Worm (Caenorhabditis elegans): ENCODE results near the gene srt-27.

Gene srt-27

DNA sequence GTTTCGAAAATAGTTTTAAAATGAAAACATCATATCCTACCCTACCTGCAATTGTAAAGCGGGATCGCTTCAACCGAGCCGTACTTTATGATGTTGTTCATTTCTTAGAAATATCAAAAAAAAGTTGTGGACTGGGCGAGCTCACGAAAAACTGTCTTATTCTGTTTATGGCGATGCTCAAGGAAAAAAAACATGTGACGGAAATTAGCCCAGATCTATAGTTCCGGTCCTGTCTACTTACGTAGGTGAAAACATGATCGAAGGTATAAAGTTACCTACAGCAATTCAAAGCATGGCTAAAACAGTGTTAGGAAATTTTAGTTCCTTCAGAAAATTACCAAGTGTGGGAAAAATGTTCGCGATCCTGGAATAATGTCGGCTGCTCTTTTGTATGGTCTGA lies at the start of gene srt-27:
TSS of gene srt-27 (minus strand) at position 101 of the 400 bp plus-strand sequence.
- no peak for TF ChIP-seq ahr-1 (tag; optimal IDR thresholded peaks at IDR 0.05)
- no peak for TF ChIP-seq pha-2 (tag; optimal IDR thresholded peaks at IDR 0.05)
- TF ChIP-seq fax-1 (tag; optimal IDR thresholded peaks at IDR 0.05), result no peak
- TF ChIP-seq K02D7.2 (tag; optimal IDR thresholded peaks at IDR 0.05), result no peak
- TF ChIP-seq unc-55 (GFP tag; optimal IDR thresholded peaks at IDR 0.05), result no peak
- TF ChIP-seq unc-3 (GFP tag; conservative IDR thresholded peaks at IDR 0.05), result no peak
- no peak for TF ChIP-seq unc-3 (tag; optimal IDR thresholded peaks at IDR 0.05)
- no peak for TF ChIP-seq C38D4.7 (GFP tag; optimal IDR thresholded peaks at IDR 0.05)
- TF ChIP-seq pha-4 (tag; optimal IDR thresholded peaks at IDR 0.05), result no peak
- no peak for TF ChIP-seq zip-5 (tag; optimal IDR thresholded peaks at IDR 0.05)
- no peak for TF ChIP-seq F13H6.1 (tag; optimal IDR thresholded peaks at IDR 0.05)
- TF ChIP-seq che-1 (tag; optimal IDR thresholded peaks at IDR 0.05), result no peak
- TF ChIP-seq madf-2 (tag; optimal IDR thresholded peaks at IDR 0.05), result no peak
- no peak for TF ChIP-seq hlh-30 (tag; optimal IDR thresholded peaks at IDR 0.05; ENCODE audit: insufficient read depth)
- TF ChIP-seq ceh-48 (tag; optimal IDR thresholded peaks at IDR 0.05), result no peak
- no peak for TF ChIP-seq ceh-34 (tag; optimal IDR thresholded peaks at IDR 0.05)
- no peak for TF ChIP-seq ceh-2 (tag; optimal IDR thresholded peaks at IDR 0.05)
- no peak for TF ChIP-seq T23F11.4 (GFP tag; optimal IDR thresholded peaks at IDR 0.05)

- TF ChIP-seq tbx-2 (tag; optimal IDR thresholded peaks at IDR 0.05) (no peak), pqm-1 (tag; optimal IDR thresholded peaks at IDR 0.05) (no peak)
Observed at ce11 chrV:2769754-2770153, 49.1 kb upstream of the srt-27 start, which contains the start of gene dhs-15. Gene dhs-15 (minus strand): TSS chrV:2769854.

ce11 chrV:2767465-2767864 lies 46.8 kb upstream of the srt-27 start, which contains the start of gene R05D8.9:
Gene R05D8.9 (minus strand): TSS chrV:2767565.
- TF ChIP-seq ceh-6 (GFP tag; optimal IDR thresholded peaks at IDR 0.05) (no peak), ztf-16 (tag; optimal IDR thresholded peaks at IDR 0.05) (no peak), hlh-8 (tag; optimal IDR thresholded peaks at IDR 0.05) (no peak), lim-6 (tag; optimal IDR thresholded peaks at IDR 0.05) (no peak), rnt-1 (tag; optimal IDR thresholded peaks at IDR 0.05) (no peak), ttx-3 (tag; optimal IDR thresholded peaks at IDR 0.05) (no peak), tbx-7 (tag; optimal IDR thresholded peaks at IDR 0.05) (no peak), fax-1 (tag; optimal IDR thresholded peaks at IDR 0.05) (no peak), hlh-30 (tag; optimal IDR thresholded peaks at IDR 0.05; ENCODE audit: insufficient read depth) (no peak), dmd-4 (tag; optimal IDR thresholded peaks at IDR 0.05; ENCODE audit: borderline replicate concordance) (no peak), unc-86 (tag; optimal IDR thresholded peaks at IDR 0.05) (no peak), K02D7.2 (tag; optimal IDR thresholded peaks at IDR 0.05) (no peak), sdc-2 (tag; optimal IDR thresholded peaks at IDR 0.05) (no peak), ceh-34 (tag; optimal IDR thresholded peaks at IDR 0.05) (no peak), pax-1 (tag; optimal IDR thresholded peaks at IDR 0.05) (no peak), pag-3 (tag; optimal IDR thresholded peaks at IDR 0.05; ENCODE audit: borderline replicate concordance) (no peak), pha-2 (tag; optimal IDR thresholded peaks at IDR 0.05) (no peak), madf-2 (tag; optimal IDR thresholded peaks at IDR 0.05) (no peak)

- TF ChIP-seq madf-2 (tag; optimal IDR thresholded peaks at IDR 0.05), result no peak
- no peak for TF ChIP-seq ama-1 (optimal IDR thresholded peaks at IDR 0.05)
- no peak for TF ChIP-seq ceh-2 (tag; optimal IDR thresholded peaks at IDR 0.05)
- TF ChIP-seq hlh-15 (tag; optimal IDR thresholded peaks at IDR 0.05), result no peak
- no peak for TF ChIP-seq ceh-48 (tag; optimal IDR thresholded peaks at IDR 0.05)
- TF ChIP-seq ref-2 (tag; optimal IDR thresholded peaks at IDR 0.05), result no peak
- no peak for TF ChIP-seq ets-4 (tag; optimal IDR thresholded peaks at IDR 0.05)
- TF ChIP-seq eyg-1 (tag; optimal IDR thresholded peaks at IDR 0.05), result no peak
- TF ChIP-seq pqm-1 (tag; optimal IDR thresholded peaks at IDR 0.05), result no peak
- TF ChIP-seq unc-42 (tag; optimal IDR thresholded peaks at IDR 0.05), result no peak
- no peak for TF ChIP-seq F13H6.1 (tag; optimal IDR thresholded peaks at IDR 0.05)
- TF ChIP-seq nhr-11 (tag; optimal IDR thresholded peaks at IDR 0.05), result no peak
- TF ChIP-seq pat-9 (tag; optimal IDR thresholded peaks at IDR 0.05), result no peak
- no peak for TF ChIP-seq K02D7.2 (tag; optimal IDR thresholded peaks at IDR 0.05)
- no peak for TF ChIP-seq tbx-7 (tag; optimal IDR thresholded peaks at IDR 0.05)
- TF ChIP-seq nfya-1 (tag; optimal IDR thresholded peaks at IDR 0.05), result no peak
- TF ChIP-seq zip-5 (tag; optimal IDR thresholded peaks at IDR 0.05), result no peak
- no peak for TF ChIP-seq rnt-1 (tag; optimal IDR thresholded peaks at IDR 0.05)
Observed at ce11 chrV:2765052-2765451, 44.4 kb upstream of the srt-27 start, which contains the start of gene dhs-14. Gene dhs-14 (minus strand): TSS chrV:2765200.
